Worm (Caenorhabditis elegans) whole organism, midembryonic: Measurements from ENCODE around the gene F52E10.4.

ENCODE experiments used
- T22C8.4 ChIP-seq: fragments of 200-800 bp; sonication (Bioruptor generic); IDR thresholded peaks from 2 replicates; pipeline ENCODE4 v1.3.6; 2022; ENCODE audit warnings: missing genetic modification characterization, missing compliant biosample characterization
- cog-1 ChIP-seq: sonication (generic microtip); optimal IDR thresholded peaks from 2 replicates; lab custom pipeline; 2016; ENCODE audit warnings: missing genetic modification characterization, missing compliant biosample characterization
- flt-1 ChIP-seq: fragments of 200-800 bp; sonication (Bioruptor generic); IDR thresholded peaks from 2 replicates; pipeline ENCODE4 v1.3.6; 2022; ENCODE audit warnings: missing genetic modification characterization, missing compliant biosample characterization
- klf-2 ChIP-seq: fragments of 200-800 bp; sonication (Bioruptor generic); conservative IDR thresholded peaks from 2 replicates; pipeline ENCODE4 v1.3.6; 2022; ENCODE audit warnings: missing genetic modification reagents, missing genetic modification characterization, missing compliant biosample characterization
- med-1 ChIP-seq: sonication (generic microtip); optimal IDR thresholded peaks from 2 replicates; lab custom pipeline; 2017; ENCODE audit warnings: missing genetic modification characterization, mild to moderate bottlenecking, missing compliant biosample characterization, antibody characterized with exemption, missing genetic modification reagents; ENCODE audit not compliant: insufficient read depth
- ref-1 ChIP-seq: fragments of 200-800 bp; sonication (Bioruptor generic); conservative IDR thresholded peaks from 2 replicates; pipeline ENCODE4 v1.3.6; 2022; ENCODE audit warnings: missing genetic modification reagents, missing genetic modification characterization, missing compliant biosample characterization
- tab-1 ChIP-seq: fragments of 200-800 bp; sonication (Bioruptor generic); IDR thresholded peaks from 2 replicates; pipeline ENCODE4 v1.3.6; 2022; ENCODE audit warnings: missing genetic modification characterization, missing compliant biosample characterization
- ztf-23 ChIP-seq: fragments of 200-800 bp; sonication (Bioruptor generic); IDR thresholded peaks from 2 replicates; pipeline ENCODE4 v1.3.6; 2022; ENCODE audit warnings: missing genetic modification reagents, missing genetic modification characterization, missing compliant biosample characterization
- ztf-29 ChIP-seq: fragments of 200-800 bp; sonication (Bioruptor generic); IDR thresholded peaks from 2 replicates; pipeline ENCODE4 v1.3.6; 2022; ENCODE audit warnings: missing genetic modification reagents, missing genetic modification characterization, missing compliant biosample characterization

Gene F52E10.4

ce11 chrX:16327229-16327628, 34.4 kb upstream of the F52E10.4 start:
- TF ChIP-seq flt-1 (GFP tag; lab: Robert Waterston, UW) (no peak), klf-2 (GFP tag; lab: Robert Waterston, UW) (no peak), T22C8.4 (GFP tag; lab: Robert Waterston, UW) (no peak), med-1 (GFP tag; lab: Kevin White, UChicago) (no peak), ztf-23 (no peak), ref-1 (no peak), ztf-29 (GFP tag; lab: Robert Waterston, UW) (no peak), cog-1 (tag; lab: Kevin White, UChicago) (no peak), tab-1 (GFP tag; lab: Robert Waterston, UW) (no peak)

ce11 chrX:16324222-16324621, 31.4 kb upstream of the F52E10.4 start:
- TF ChIP-seq klf-2 (GFP tag; lab: Robert Waterston, UW) (no peak), ztf-29 (GFP tag; lab: Robert Waterston, UW) (no peak)

ce11 chrX:16321864-16322263, 29.0 kb upstream of the F52E10.4 start:
- TF ChIP-seq cog-1 (tag; lab: Kevin White, UChicago) = no peak
- TF ChIP-seq med-1 (GFP tag; lab: Kevin White, UChicago) = no peak

DNA sequence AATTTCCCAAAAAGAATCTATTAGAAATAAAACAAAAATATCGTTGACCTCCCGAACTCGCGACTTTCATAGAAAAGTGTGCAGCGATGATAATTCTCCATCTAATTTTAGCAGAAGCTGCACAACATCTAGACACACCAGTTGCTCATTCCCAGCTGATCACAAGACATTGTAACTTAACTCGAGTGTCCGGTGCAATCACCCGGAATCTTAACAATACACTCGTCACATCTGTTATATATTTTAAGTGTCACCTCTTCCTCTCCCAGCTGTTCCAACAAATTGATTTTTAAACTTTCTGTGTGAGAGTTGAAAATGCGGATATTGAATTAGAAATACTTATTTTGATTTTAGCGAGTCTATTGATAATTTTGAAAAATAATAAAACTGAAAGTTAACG, 28.5 kb upstream of the F52E10.4 start:
- TF ChIP-seq klf-2 (GFP tag; lab: Robert Waterston, UW) = no peak
- no peak for TF ChIP-seq ztf-23
- no peak for TF ChIP-seq T22C8.4 (GFP tag; lab: Robert Waterston, UW)
- no peak for TF ChIP-seq cog-1 (tag; lab: Kevin White, UChicago)
- no peak for TF ChIP-seq flt-1 (GFP tag; lab: Robert Waterston, UW)
- TF ChIP-seq ref-1 = no peak
- TF ChIP-seq med-1 (GFP tag; lab: Kevin White, UChicago) = no peak
- TF ChIP-seq ztf-29 (GFP tag; lab: Robert Waterston, UW) = no peak
- TF ChIP-seq tab-1 (GFP tag; lab: Robert Waterston, UW) = no peak

- TF ChIP-seq ref-1 (no peak), tab-1 (GFP tag; lab: Robert Waterston, UW) (peak; percentile 62; the same call in 1 of the 2 replicates), klf-2 (GFP tag; lab: Robert Waterston, UW) (no peak)
Observed at ce11 chrX:16318248-16318647, 25.4 kb upstream of the F52E10.4 start.

- TF ChIP-seq med-1 (GFP tag; lab: Kevin White, UChicago) (no peak), T22C8.4 (GFP tag; lab: Robert Waterston, UW) (no peak), cog-1 (tag; lab: Kevin White, UChicago) (no peak), flt-1 (GFP tag; lab: Robert Waterston, UW) (no peak), klf-2 (GFP tag; lab: Robert Waterston, UW) (no peak), ref-1 (no peak), ztf-29 (GFP tag; lab: Robert Waterston, UW) (no peak), tab-1 (GFP tag; lab: Robert Waterston, UW) (no peak), ztf-23 (no peak)
Observed at ce11 chrX:16317629-16318028, 24.8 kb upstream of the F52E10.4 start, which contains the start of gene T01B4.3. Gene T01B4.3 (minus strand): TSS chrX:16317729.

DNA sequence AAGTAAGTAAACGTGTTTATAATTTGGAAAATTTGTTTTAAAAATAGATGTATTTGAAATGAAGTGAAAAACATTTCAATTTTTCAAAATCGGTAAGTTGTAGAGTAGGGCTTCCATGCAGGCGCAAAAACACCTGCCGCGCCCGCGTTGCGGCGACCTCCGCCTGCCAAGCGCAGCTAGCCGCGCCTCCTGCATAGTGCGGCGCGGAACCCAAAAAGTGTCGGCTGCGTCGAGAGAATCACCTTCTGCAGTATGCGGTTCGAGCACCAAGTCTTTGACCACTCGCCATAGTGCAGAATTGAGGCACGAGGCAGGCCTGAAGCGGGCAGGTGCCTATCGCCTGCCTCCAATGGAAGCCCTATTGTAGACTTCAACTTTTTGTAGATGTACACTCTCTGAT, 16.9 kb upstream of the F52E10.4 start:
- TF ChIP-seq med-1 (GFP tag; lab: Kevin White, UChicago) (no peak), ztf-23 (no peak), T22C8.4 (GFP tag; lab: Robert Waterston, UW) (0 out of 2 replicates have a peak, but pooled peaks have one; percentile 17), cog-1 (tag; lab: Kevin White, UChicago) (no peak)

DNA sequence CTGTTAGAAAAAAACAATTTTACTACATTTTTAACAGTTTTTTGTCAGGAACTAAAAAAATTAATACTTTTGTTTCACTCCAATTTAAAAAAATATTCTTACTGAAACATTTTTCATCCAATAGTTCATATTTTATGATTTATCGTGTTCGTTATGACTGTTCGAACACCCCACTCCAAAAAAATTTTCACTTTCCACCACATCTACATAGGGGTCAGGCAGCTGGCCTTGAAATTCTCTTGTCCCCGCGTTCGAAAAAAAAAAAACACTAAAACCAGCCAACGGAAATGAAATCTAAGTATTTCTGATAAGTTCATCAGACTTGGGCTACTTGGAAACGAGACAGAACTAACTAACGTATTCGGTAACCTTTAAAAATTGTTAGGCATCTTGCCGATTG, 13.3 kb upstream of the F52E10.4 start, which contains the start of gene twk-22:
Gene twk-22 (plus strand): TSS at position 301 of the 400 bp plus-strand sequence.
- TF ChIP-seq tab-1 (GFP tag; lab: Robert Waterston, UW) (no peak), ztf-29 (GFP tag; lab: Robert Waterston, UW) (no peak), klf-2 (GFP tag; lab: Robert Waterston, UW) (no peak), ztf-23 (no peak), flt-1 (GFP tag; lab: Robert Waterston, UW) (no peak), T22C8.4 (GFP tag; lab: Robert Waterston, UW) (no peak), cog-1 (tag; lab: Kevin White, UChicago) (no peak)

DNA sequence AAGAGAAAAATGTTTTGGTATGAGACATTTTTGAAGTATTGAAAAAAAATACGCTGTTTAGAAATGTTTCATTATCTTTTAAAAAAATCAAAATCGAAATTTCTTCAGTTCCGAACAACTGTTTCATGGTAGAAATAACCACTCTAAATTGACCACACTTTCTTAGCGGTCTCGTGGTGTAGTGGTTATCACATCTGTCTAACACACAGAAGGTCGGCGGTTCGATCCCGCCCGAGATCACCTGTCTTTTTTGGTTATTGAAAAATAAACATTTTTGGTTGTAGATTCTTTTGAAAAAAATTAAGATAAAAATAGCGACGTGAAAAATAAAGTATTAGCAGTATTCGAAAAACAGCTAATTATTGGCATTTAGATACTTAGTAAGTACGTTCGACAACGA, 7.6 kb upstream of the F52E10.4 start:
- no peak for TF ChIP-seq flt-1 (GFP tag; lab: Robert Waterston, UW)
- TF ChIP-seq ref-1 = no peak
- no peak for TF ChIP-seq tab-1 (GFP tag; lab: Robert Waterston, UW)
- TF ChIP-seq ztf-23 = no peak
- TF ChIP-seq T22C8.4 (GFP tag; lab: Robert Waterston, UW) = no peak
- TF ChIP-seq ztf-29 (GFP tag; lab: Robert Waterston, UW) = no peak
- TF ChIP-seq med-1 (GFP tag; lab: Kevin White, UChicago) = no peak
- TF ChIP-seq klf-2 (GFP tag; lab: Robert Waterston, UW) = no peak
- no peak for TF ChIP-seq cog-1 (tag; lab: Kevin White, UChicago)

DNA sequence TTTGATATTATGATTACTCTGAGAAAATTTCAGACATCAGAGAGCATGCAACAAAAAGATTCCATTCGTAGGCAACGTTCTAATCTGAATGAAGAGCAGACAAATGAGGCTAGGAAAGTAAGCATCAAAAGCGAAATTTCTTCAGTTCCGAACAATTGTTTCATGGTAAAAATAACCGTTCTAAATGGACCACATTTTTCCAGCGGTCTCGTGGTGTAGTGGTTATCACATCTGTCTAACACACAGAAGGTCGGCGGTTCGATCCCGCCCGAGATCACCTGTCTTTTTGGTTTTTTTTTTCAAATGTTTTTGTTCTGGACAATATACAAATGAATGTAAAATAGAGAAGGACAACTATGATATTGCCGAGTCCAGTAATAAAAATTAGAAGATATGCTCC, 7.0 kb upstream of the F52E10.4 start, which contains the start of gene twk-21:
Gene twk-21 (plus strand): TSS at position 34 of the 400 bp plus-strand sequence.
- TF ChIP-seq flt-1 (GFP tag; lab: Robert Waterston, UW) = no peak
- no peak for TF ChIP-seq tab-1 (GFP tag; lab: Robert Waterston, UW)
- no peak for TF ChIP-seq ztf-23

ce11 chrX:16299217-16299616, 6.4 kb upstream of the F52E10.4 start:
- 0 out of 2 replicates have a peak, but pooled peaks have one; percentile 30 for TF ChIP-seq T22C8.4 (GFP tag; lab: Robert Waterston, UW)
- peak; percentile 38; the same call in 1 of the 2 replicates for TF ChIP-seq flt-1 (GFP tag; lab: Robert Waterston, UW)
